Fruit fly (Drosophila melanogaster): ENCODE results near the gene mthl5.

The mthl5 gene

dm6 chr3R:11887114-11888037 is at the start of gene mthl5 (continued):
- TF ChIP-seq nau (GFP tag; optimal IDR thresholded peaks at IDR 0.05) (no peak), CG4328 (GFP tag; optimal IDR thresholded peaks at IDR 0.05) (peak; percentile 33)

- no peak for TF ChIP-seq row (GFP tag; IDR thresholded peaks at IDR 0.05)
- TF ChIP-seq CTCF (GFP tag; optimal IDR thresholded peaks at IDR 0.05), result peak; percentile 81
Observed at dm6 chr3R:11933903-11934302, 46.9 kb upstream of the mthl5 start.

- TF ChIP-seq tgo (GFP tag; IDR thresholded peaks at IDR 0.05), result no peak
- no peak for TF ChIP-seq aop (GFP tag; IDR thresholded peaks at IDR 0.05)
- TF ChIP-seq CG2889 (GFP tag; IDR thresholded peaks at IDR 0.05), result no peak
- TF ChIP-seq CG4282 (GFP tag; optimal IDR thresholded peaks at IDR 0.05), result no peak
- no peak for TF ChIP-seq dmrt99B (tag; optimal IDR thresholded peaks at IDR 0.05)
- TF ChIP-seq Fer1 (GFP tag; optimal IDR thresholded peaks at IDR 0.05), result no peak
- no peak for TF ChIP-seq CG15696 (tag; optimal IDR thresholded peaks at IDR 0.05)
- no peak for TF ChIP-seq Bdp1 (GFP tag; optimal IDR thresholded peaks at IDR 0.05)
- TF ChIP-seq CG10654 (GFP tag; optimal IDR thresholded peaks at IDR 0.05), result no peak
- TF ChIP-seq exex (tag; optimal IDR thresholded peaks at IDR 0.05), result no peak
- TF ChIP-seq MESR4 (GFP tag; optimal IDR thresholded peaks at IDR 0.05), result no peak
- no peak for TF ChIP-seq Hr78 (GFP tag; optimal IDR thresholded peaks at IDR 0.05)
- no peak for TF ChIP-seq corto (GFP tag; optimal IDR thresholded peaks at IDR 0.05)
Observed at dm6 chr3R:11930962-11931361, 44.0 kb upstream of the mthl5 start, which contains the start of gene CG14731. Gene CG14731 (plus strand): TSS chr3R:11931262.

- no peak for TF ChIP-seq CG10431 (GFP tag; optimal IDR thresholded peaks at IDR 0.05)
- no peak for TF ChIP-seq CG32767 (GFP tag; IDR thresholded peaks at IDR 0.05)
- peak; percentile 30 for TF ChIP-seq Xbp1 (GFP tag; optimal IDR thresholded peaks at IDR 0.05)
- TF ChIP-seq fd96Cb (tag; optimal IDR thresholded peaks at IDR 0.05), result no peak
- no peak for TF ChIP-seq CG13296 (GFP tag; optimal IDR thresholded peaks at IDR 0.05)
- TF ChIP-seq Dek (tag; optimal IDR thresholded peaks at IDR 0.05), result no peak
- TF ChIP-seq lbe (GFP tag; optimal IDR thresholded peaks at IDR 0.05), result no peak
- no peak for TF ChIP-seq Blimp-1 (GFP tag; optimal IDR thresholded peaks at IDR 0.05)
- no peak for TF ChIP-seq CG7556 (GFP tag; optimal IDR thresholded peaks at IDR 0.05)
- TF ChIP-seq CG33557 (GFP tag; optimal IDR thresholded peaks at IDR 0.05), result no peak
- peak; percentile 44; the same call in 1 of the 3 replicates for TF ChIP-seq zfh1 (GFP tag; IDR thresholded peaks at IDR 0.05)
- 0 out of 2 replicates have a peak, but pooled peaks have one; percentile 17 for TF ChIP-seq ap (GFP tag; IDR thresholded peaks at IDR 0.05)
- no peak for TF ChIP-seq CG2875 (GFP tag; optimal IDR thresholded peaks at IDR 0.05)
- TF ChIP-seq CG9609 (GFP tag; optimal IDR thresholded peaks at IDR 0.05), result no peak
- no peak for TF ChIP-seq jumu (GFP tag; optimal IDR thresholded peaks at IDR 0.05)
- no peak for TF ChIP-seq CG17361 (GFP tag; IDR thresholded peaks at IDR 0.05)
- no peak for TF ChIP-seq CG4328 (GFP tag; optimal IDR thresholded peaks at IDR 0.05)
- TF ChIP-seq slou (GFP tag; optimal IDR thresholded peaks at IDR 0.05), result no peak
- TF ChIP-seq CG10274 (GFP tag; optimal IDR thresholded peaks at IDR 0.05), result no peak
- TF ChIP-seq Optix (GFP tag; IDR thresholded peaks at IDR 0.05), result no peak
- TF ChIP-seq CG3281 (GFP tag; optimal IDR thresholded peaks at IDR 0.05), result peak; percentile 2
- no peak for TF ChIP-seq crp (GFP tag; optimal IDR thresholded peaks at IDR 0.05)
- no peak for TF ChIP-seq Fer1 (GFP tag; optimal IDR thresholded peaks at IDR 0.05)
- no peak for TF ChIP-seq CG7357 (GFP tag; IDR thresholded peaks at IDR 0.05)
- TF ChIP-seq Fer2 (tag; optimal IDR thresholded peaks at IDR 0.05), result no peak
- no peak for TF ChIP-seq inv (GFP tag; IDR thresholded peaks at IDR 0.05; ENCODE audit: partially characterized antibody)
- TF ChIP-seq Hmx (GFP tag; optimal IDR thresholded peaks at IDR 0.05), result no peak
- no peak for TF ChIP-seq pho (GFP tag; optimal IDR thresholded peaks at IDR 0.05)
- no peak for TF ChIP-seq sna (GFP tag; IDR thresholded peaks at IDR 0.05; ENCODE audit: partially characterized antibody)
Observed at dm6 chr3R:11920605-11921004, 33.6 kb upstream of the mthl5 start.

Measured in whole organism, embryonic.